Worm (Caenorhabditis elegans) whole organism, L4/young adult: ENCODE data around the gene C29F3.7.

Experiments used
- W03F9.2 ChIP-seq: fragments of 150-350 bp; optimal IDR thresholded peaks from 2 replicates; lab custom pipeline; 2014; ENCODE audit warnings: missing biosample characterization, missing genetic modification characterization
- dao-5 ChIP-seq: sonication (generic microtip); optimal IDR thresholded peaks from 2 replicates; lab custom pipeline; 2016; ENCODE audit warnings: missing genotype, missing genetic modification characterization, moderate library complexity, missing compliant biosample characterization
- him-1 ChIP-seq: sonication (generic microtip); optimal IDR thresholded peaks from 2 replicates; lab custom pipeline; 2016; ENCODE audit warnings: missing genotype, missing genetic modification reagents, missing genetic modification characterization, missing compliant biosample characterization

- TF ChIP-seq W03F9.2 (tag; lab: Kevin White, UChicago) (no peak), him-1 (tag; lab: Kevin White, UChicago) (no peak), dao-5 (no peak)
These were observed 25.1 kb downstream of the C29F3.7 start, which contains the start of gene srh-251 for ce11 chrV:15379817-15380216.
